Fruit fly (Drosophila melanogaster) whole organism, embryonic: Measurements from ENCODE around the gene RtcB.
A peak's percentile ranks its signal among the peaks of the same experiment; 100 is the strongest.

Experiments
- CG10147 ChIP-seq: fragments of 200-800 bp; sonication (Bioruptor generic); optimal IDR thresholded peaks from 2 replicates; lab custom pipeline; 2019; ENCODE audit warnings: missing biosample characterization, mild to moderate bottlenecking, missing genetic modification characterization, moderate library complexity
- CG10321 ChIP-seq: fragments of 200-800 bp; sonication (Bioruptor generic); IDR thresholded peaks from 2 replicates; pipeline ENCODE4 v1.3.6; 2022; ENCODE audit warnings: missing biosample characterization, missing genetic modification characterization
- CG10366 ChIP-seq: fragments of 200-800 bp; sonication (Bioruptor generic); IDR thresholded peaks from 2 replicates; pipeline ENCODE4 v1.3.6; 2022; ENCODE audit warnings: missing biosample characterization, missing genetic modification characterization
- CG11085 ChIP-seq: fragments of 200-800 bp; sonication (Bioruptor generic); IDR thresholded peaks from 2 replicates; pipeline ENCODE4 v1.3.6; 2022; ENCODE audit warnings: missing biosample characterization, missing genetic modification characterization
- CG11695 ChIP-seq: fragments of 200-800 bp; sonication (Bioruptor generic); IDR thresholded peaks from 3 replicates; pipeline ENCODE4 v1.3.6; 2022; ENCODE audit warnings: missing biosample characterization, missing genetic modification characterization
- CG12071 ChIP-seq: fragments of 200-800 bp; sonication (Bioruptor generic); optimal IDR thresholded peaks from 3 replicates; lab custom pipeline; 2018; ENCODE audit warnings: missing biosample characterization, mild to moderate bottlenecking, missing genetic modification characterization
- CG12104 ChIP-seq: fragments of 200-800 bp; sonication (Bioruptor generic); optimal IDR thresholded peaks from 3 replicates; lab custom pipeline; 2016; ENCODE audit warnings: missing biosample characterization, missing genetic modification characterization
- CG12659 ChIP-seq: fragments of 200-800 bp; sonication (Bioruptor generic); optimal IDR thresholded peaks from 3 replicates; lab custom pipeline; 2017; ENCODE audit warnings: mild to moderate bottlenecking, missing biosample characterization, missing genetic modification reagents, missing genetic modification characterization
- CG13123 ChIP-seq: fragments of 200-800 bp; sonication (Bioruptor generic); optimal IDR thresholded peaks from 2 replicates; lab custom pipeline; 2016; ENCODE audit warnings: missing biosample characterization, missing genetic modification characterization
- CG14014 ChIP-seq: fragments of 200-800 bp; sonication (Bioruptor generic); IDR thresholded peaks from 2 replicates; pipeline ENCODE4 v1.3.6; 2022; ENCODE audit warnings: missing biosample characterization, missing genetic modification characterization
- CG15696 ChIP-seq: fragments of 200-800 bp; sonication (Bioruptor generic); optimal IDR thresholded peaks from 2 replicates; lab custom pipeline; 2019; ENCODE audit warnings: missing biosample characterization, mild to moderate bottlenecking, missing genetic modification characterization, moderate library complexity
- CG2712 ChIP-seq: fragments of 200-800 bp; optimal IDR thresholded peaks from 3 replicates; lab custom pipeline; 2019; ENCODE audit warnings: missing biosample characterization, mild to moderate bottlenecking, missing genetic modification characterization, moderate library complexity
- CG33557 ChIP-seq: fragments of 200-800 bp; sonication (Bioruptor generic); optimal IDR thresholded peaks from 2 replicates; lab custom pipeline; 2019; ENCODE audit warnings: missing biosample characterization, mild to moderate bottlenecking, missing genetic modification characterization, moderate library complexity
- CG34422 ChIP-seq: fragments of 200-800 bp; sonication (Bioruptor generic); IDR thresholded peaks from 3 replicates; pipeline ENCODE4 v1.3.6; 2022; ENCODE audit warnings: missing biosample characterization, missing genetic modification characterization
- CG42726 ChIP-seq: fragments of 200-800 bp; sonication (Bioruptor generic); IDR thresholded peaks from 2 replicates; pipeline ENCODE4 v1.3.6; 2022; ENCODE audit warnings: missing biosample characterization, missing genetic modification characterization; ENCODE audit not compliant: partially characterized antibody
- CG4424 ChIP-seq: fragments of 200-800 bp; sonication (Bioruptor generic); optimal IDR thresholded peaks from 3 replicates; lab custom pipeline; 2016; ENCODE audit warnings: missing biosample characterization, missing genetic modification characterization
- CG4854 ChIP-seq: fragments of 200-800 bp; sonication (Bioruptor generic); optimal IDR thresholded peaks from 2 replicates; lab custom pipeline; 2016; ENCODE audit warnings: missing biosample characterization, missing genetic modification characterization, inconsistent platforms
- CG6254 ChIP-seq: fragments of 200-800 bp; sonication (Bioruptor generic); optimal IDR thresholded peaks from 3 replicates; lab custom pipeline; 2017; ENCODE audit warnings: mild to moderate bottlenecking, missing biosample characterization, missing genetic modification reagents, missing genetic modification characterization
- CG7839 ChIP-seq: fragments of 200-800 bp; sonication (Bioruptor generic); optimal IDR thresholded peaks from 3 replicates; lab custom pipeline; 2018; ENCODE audit warnings: missing biosample characterization, mild to moderate bottlenecking, missing genetic modification characterization, moderate library complexity
- D ChIP-seq, 2 experiments: fragments of 200-800 bp in 1 of 2; fragments of >200 bp in 1 of 2; sonication (Bioruptor generic) in 1 of 2; optimal IDR thresholded peaks; 2 replicates in 1 of 2; 3 replicates in 1 of 2; lab custom pipeline; 2017; ENCODE audit warnings: mild to moderate bottlenecking in 1 of 2, missing biosample characterization in 1 of 2, missing genetic modification characterization in 1 of 2, missing genetic modification reagents in 1 of 2
- Drgx ChIP-seq: fragments of 200-800 bp; sonication (Bioruptor generic); IDR thresholded peaks from 2 replicates; pipeline ENCODE4 v1.3.6; 2022; ENCODE audit warnings: missing biosample characterization, missing genetic modification characterization
- E2f2 ChIP-seq: fragments of 200-800 bp; sonication (Bioruptor generic); IDR thresholded peaks from 2 replicates; pipeline ENCODE4 v1.3.6; 2022; ENCODE audit warnings: missing biosample characterization, missing genetic modification characterization
- Hey ChIP-seq: fragments of 200-800 bp; sonication (Bioruptor generic); optimal IDR thresholded peaks from 3 replicates; lab custom pipeline; 2018; ENCODE audit warnings: missing biosample characterization, mild to moderate bottlenecking, missing genetic modification characterization
- Hr51 ChIP-seq, 2 experiments: fragments of 200-800 bp; sonication (Bioruptor generic); optimal IDR thresholded peaks; 2 replicates in 1 of 2; 3 replicates in 1 of 2; lab custom pipeline; 2016 to 2018; ENCODE audit warnings: missing biosample characterization in 2 of 2, missing genetic modification characterization in 2 of 2, mild to moderate bottlenecking in 1 of 2, moderate library complexity in 1 of 2
- NC2β ChIP-seq: fragments of 200-800 bp; sonication (Bioruptor generic); optimal IDR thresholded peaks from 2 replicates; lab custom pipeline; 2016; ENCODE audit warnings: missing biosample characterization, missing genetic modification characterization
- NfI ChIP-seq: fragments of 200-800 bp; sonication (Bioruptor generic); optimal IDR thresholded peaks from 3 replicates; lab custom pipeline; 2018; ENCODE audit warnings: missing biosample characterization, mild to moderate bottlenecking, missing genetic modification characterization, moderate library complexity
- PHDP ChIP-seq: fragments of 200-800 bp; sonication (Bioruptor generic); optimal IDR thresholded peaks from 3 replicates; lab custom pipeline; 2018; ENCODE audit warnings: missing biosample characterization, mild to moderate bottlenecking, missing genetic modification characterization, moderate library complexity
- Stat92E ChIP-seq, 3 experiments: fragments of >200 bp in 2 of 3; fragments of 200-800 bp in 1 of 3; sonication (Bioruptor generic) in 1 of 3; optimal IDR thresholded peaks; 2 replicates each; lab custom pipeline; 2017 to 2019; ENCODE audit warnings: missing biosample characterization in 3 of 3, missing genetic modification characterization in 3 of 3, mild to moderate bottlenecking in 1 of 3, moderate library complexity in 1 of 3
- ab ChIP-seq: fragments of 200-800 bp; sonication (Bioruptor generic); optimal IDR thresholded peaks from 2 replicates; lab custom pipeline; 2016; ENCODE audit warnings: missing biosample characterization, missing genetic modification characterization
- ac ChIP-seq: fragments of 200-800 bp; sonication (Bioruptor generic); optimal IDR thresholded peaks from 3 replicates; lab custom pipeline; 2017; ENCODE audit warnings: missing biosample characterization, mild to moderate bottlenecking, missing genetic modification characterization
- al ChIP-seq: fragments of 200-800 bp; sonication (Bioruptor generic); IDR thresholded peaks from 2 replicates; pipeline ENCODE4 v1.3.6; 2022; ENCODE audit warnings: missing biosample characterization, missing genetic modification characterization
- ash1 ChIP-seq: fragments of 200-800 bp; sonication (Bioruptor generic); optimal IDR thresholded peaks from 2 replicates; lab custom pipeline; 2018; ENCODE audit warnings: missing biosample characterization, mild to moderate bottlenecking, missing genetic modification characterization
- br ChIP-seq: fragments of >200 bp; optimal IDR thresholded peaks from 2 replicates; lab custom pipeline; 2017
- cad ChIP-seq: fragments of >200 bp; optimal IDR thresholded peaks from 2 replicates; lab custom pipeline; 2017; ENCODE audit warnings: missing biosample characterization, missing genetic modification characterization
- dati ChIP-seq: fragments of 200-800 bp; sonication (Bioruptor generic); IDR thresholded peaks from 2 replicates; pipeline ENCODE4 v1.3.6; 2022; ENCODE audit warnings: missing biosample characterization, missing genetic modification characterization
- en ChIP-seq: fragments of 200-800 bp; sonication (Bioruptor generic); optimal IDR thresholded peaks from 2 replicates; lab custom pipeline; 2016; ENCODE audit warnings: missing biosample characterization, missing genetic modification characterization
- jing ChIP-seq: fragments of 200-800 bp; sonication (Bioruptor generic); optimal IDR thresholded peaks from 2 replicates; lab custom pipeline; 2018; ENCODE audit warnings: missing biosample characterization, mild to moderate bottlenecking, missing genetic modification characterization
- lov ChIP-seq, 2 experiments: fragments of 200-800 bp in 1 of 2; fragments of >200 bp in 1 of 2; sonication (Bioruptor generic) in 1 of 2; IDR thresholded peaks in 1 of 2; optimal IDR thresholded peaks in 1 of 2; 2 replicates in 1 of 2; 3 replicates in 1 of 2; pipeline versions ENCODE4 v1.3.6 to Lab custom; 2017 to 2022; ENCODE audit warnings: missing biosample characterization in 1 of 2, missing genetic modification characterization in 1 of 2
- luna ChIP-seq: fragments of 200-800 bp; sonication (Bioruptor generic); optimal IDR thresholded peaks from 2 replicates; lab custom pipeline; 2016; ENCODE audit warnings: missing biosample characterization, missing genetic modification characterization
- pho ChIP-seq: fragments of 200-800 bp; sonication (Bioruptor generic); optimal IDR thresholded peaks from 2 replicates; lab custom pipeline; 2016; ENCODE audit warnings: missing biosample characterization, missing genetic modification characterization
- salm ChIP-seq: fragments of 200-800 bp; sonication (Bioruptor generic); optimal IDR thresholded peaks from 2 replicates; lab custom pipeline; 2018; ENCODE audit warnings: missing biosample characterization, mild to moderate bottlenecking, missing genetic modification characterization
- sd ChIP-seq: fragments of 200-800 bp; sonication (Bioruptor generic); optimal IDR thresholded peaks from 3 replicates; lab custom pipeline; 2018; ENCODE audit warnings: missing biosample characterization, mild to moderate bottlenecking, missing genetic modification characterization, moderate library complexity
- sens-2 ChIP-seq: fragments of 200-800 bp; sonication (Bioruptor generic); IDR thresholded peaks from 2 replicates; pipeline ENCODE4 v1.3.6; 2022; ENCODE audit warnings: missing biosample characterization, missing genetic modification characterization
- slp2 ChIP-seq: fragments of 200-800 bp; sonication (Bioruptor generic); optimal IDR thresholded peaks from 2 replicates; lab custom pipeline; 2016; ENCODE audit warnings: missing biosample characterization, missing genetic modification characterization
- sob ChIP-seq: fragments of 200-800 bp; sonication (Bioruptor generic); IDR thresholded peaks from 2 replicates; pipeline ENCODE4 v1.3.6; 2022; ENCODE audit warnings: missing biosample characterization, missing genetic modification characterization
- ssp ChIP-seq: fragments of 200-800 bp; sonication (Bioruptor generic); IDR thresholded peaks from 2 replicates; pipeline ENCODE4 v1.3.6; 2022; ENCODE audit warnings: missing biosample characterization, missing genetic modification characterization
- tap ChIP-seq: fragments of 200-800 bp; optimal IDR thresholded peaks from 3 replicates; lab custom pipeline; 2019; ENCODE audit warnings: missing biosample characterization, mild to moderate bottlenecking, missing genetic modification characterization, moderate library complexity
- vnd ChIP-seq: fragments of 200-800 bp; sonication (Bioruptor generic); IDR thresholded peaks from 3 replicates; pipeline ENCODE4 v1.3.6; 2022; ENCODE audit warnings: missing biosample characterization, missing genetic modification characterization; ENCODE audit not compliant: partially characterized antibody
- vvl ChIP-seq: fragments of 200-800 bp; sonication (Bioruptor generic); IDR thresholded peaks from 2 replicates; pipeline ENCODE4 v1.3.6; 2022; ENCODE audit warnings: missing biosample characterization, missing genetic modification characterization
- zfh1 ChIP-seq: fragments of 200-800 bp; sonication (Bioruptor generic); IDR thresholded peaks from 3 replicates; pipeline ENCODE4 v1.3.6; 2022; ENCODE audit warnings: missing biosample characterization, missing genetic modification characterization

RtcB gene

DNA sequence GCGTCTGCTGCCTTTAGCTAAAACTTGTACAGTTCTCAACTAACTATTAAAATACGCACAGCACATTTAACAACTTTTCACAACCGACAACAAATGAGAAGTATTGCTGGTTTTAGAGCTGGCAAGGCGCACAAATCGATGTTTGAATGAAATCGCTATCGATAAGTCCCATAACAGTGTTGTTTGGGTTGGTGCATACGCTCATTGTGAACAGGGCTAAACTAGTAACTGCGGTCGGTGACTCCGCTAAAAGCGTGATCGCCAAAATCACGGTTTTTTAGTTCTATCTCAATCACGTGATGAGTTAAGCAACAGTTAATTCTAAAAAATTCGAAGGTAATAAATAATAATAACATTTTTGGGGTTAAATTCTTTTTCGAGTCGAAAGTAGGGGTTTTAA, 22.9 kb downstream of the RtcB start, which contains the start of gene Top2 (continued):
- TF ChIP-seq luna (GFP tag; lab: Kevin White, UChicago) (no peak), D (optimal IDR thresholded peaks at IDR 0.05; lab: Kevin White, UChicago) (no peak), D (GFP tag; optimal IDR thresholded peaks at IDR 0.05; lab: Kevin White, UChicago) (no peak), sens-2 (no peak), CG12659 (GFP tag; lab: Kevin White, UChicago) (peak; percentile 79), al (GFP tag; lab: Robert Waterston, UW) (no peak), CG10321 (GFP tag; lab: Robert Waterston, UW) (no peak), CG34422 (GFP tag; lab: Robert Waterston, UW) (0 out of 3 replicates have a peak, but pooled peaks have one; percentile 8), CG7839 (tag; lab: Kevin White, UChicago) (peak; percentile 14), NC2β (peak; percentile 33), CG15696 (tag; lab: Kevin White, UChicago) (no peak), br (lab: Kevin White, UChicago) (no peak), cad (no peak), Drgx (GFP tag; lab: Robert Waterston, UW) (no peak), ab (GFP tag; lab: Kevin White, UChicago) (no peak), CG14014 (GFP tag; lab: Robert Waterston, UW) (no peak), tap (no peak), CG11085 (GFP tag; lab: Robert Waterston, UW) (no peak), CG33557 (GFP tag; lab: Kevin White, UChicago) (no peak), CG4424 (peak; percentile 23), pho (GFP tag; lab: Kevin White, UChicago) (peak; percentile 55), sd (peak; percentile 6), Hey (tag; lab: Kevin White, UChicago) (no peak), CG12071 (GFP tag; lab: Kevin White, UChicago) (no peak), CG42726 (GFP tag; lab: Robert Waterston, UW) (peak; percentile 83), CG10147 (GFP tag; lab: Kevin White, UChicago) (peak; percentile 22), NfI (peak; percentile 48), ac (GFP tag; lab: Kevin White, UChicago) (no peak), CG6254 (GFP tag; lab: Kevin White, UChicago) (no peak), sob (GFP tag; lab: Robert Waterston, UW) (peak; percentile 48; the same call in 1 of the 2 replicates), jing (GFP tag; lab: Kevin White, UChicago) (no peak), zfh1 (GFP tag; lab: Robert Waterston, UW) (peak; percentile 37; the same call in 1 of the 3 replicates), lov (optimal IDR thresholded peaks at IDR 0.05; lab: Kevin White, UChicago) (no peak), lov (GFP tag; IDR thresholded peaks at IDR 0.05; lab: Robert Waterston, UW) (no peak), slp2 (GFP tag; lab: Kevin White, UChicago) (no peak), CG2712 (peak; percentile 89), E2f2 (peak; percentile 76), CG12104 (GFP tag; lab: Kevin White, UChicago) (no peak), vvl (peak; percentile 9; the same call in 1 of the 2 replicates), en (GFP tag; lab: Kevin White, UChicago) (no peak), Stat92E (GFP tag; optimal IDR thresholded peaks at IDR 0.05; lab: Kevin White, UChicago) (no peak), CG13123 (GFP tag; lab: Kevin White, UChicago) (peak; percentile 47), ssp (GFP tag; lab: Robert Waterston, UW) (peak; percentile 83), Hr51 (GFP tag; optimal IDR thresholded peaks at IDR 0.05; lab: Kevin White, UChicago) (peak in 1 of 2 experiments; percentile 48), CG10366 (GFP tag; lab: Robert Waterston, UW) (no peak), PHDP (tag; lab: Kevin White, UChicago) (no peak), salm (tag; lab: Kevin White, UChicago) (no peak), ash1 (GFP tag; lab: Kevin White, UChicago) (no peak), CG4854 (GFP tag; lab: Kevin White, UChicago) (no peak), dati (GFP tag; lab: Robert Waterston, UW) (no peak), CG11695 (GFP tag; lab: Robert Waterston, UW) (no peak), vnd (GFP tag; lab: Robert Waterston, UW) (peak; percentile 77)
